Worm (Caenorhabditis elegans) whole organism, young adult: ENCODE measurements around the gene C08H9.16.
A peak's percentile ranks its signal among the peaks of the same experiment; 100 is the strongest.

Experiments used
- C17E4.6 ChIP-seq: fragments of 200-800 bp; sonication (Bioruptor generic); IDR thresholded peaks from 2 replicates; pipeline ENCODE4 v1.3.6; 2022; ENCODE audit warnings: missing genetic modification reagents, missing genetic modification characterization, missing compliant biosample characterization
- D2030.7 ChIP-seq: fragments of 200-800 bp; sonication (Bioruptor generic); IDR thresholded peaks from 2 replicates; pipeline ENCODE4 v1.3.6; 2022; ENCODE audit warnings: missing genetic modification reagents, missing genetic modification characterization, missing compliant biosample characterization
- F23B12.7 ChIP-seq: sonication (generic microtip); optimal IDR thresholded peaks from 2 replicates; lab custom pipeline; 2017; ENCODE audit warnings: missing genetic modification characterization, mild to moderate bottlenecking, missing compliant biosample characterization, antibody characterized with exemption, moderate library complexity; ENCODE audit not compliant: insufficient read depth
- F33H1.4 ChIP-seq: fragments of 200-800 bp; sonication (Bioruptor generic); IDR thresholded peaks from 2 replicates; pipeline ENCODE4 v1.3.6; 2022; ENCODE audit warnings: missing genetic modification reagents, missing genetic modification characterization, missing compliant biosample characterization
- F52B5.7 ChIP-seq: sonication (generic microtip); optimal IDR thresholded peaks from 2 replicates; lab custom pipeline; 2016; ENCODE audit warnings: mild to moderate bottlenecking, missing genetic modification characterization, missing compliant biosample characterization
- K11D2.4 ChIP-seq: fragments of 200-800 bp; sonication (Bioruptor generic); IDR thresholded peaks from 2 replicates; pipeline ENCODE4 v1.3.6; 2022; ENCODE audit warnings: missing genetic modification reagents, missing genetic modification characterization, missing compliant biosample characterization
- K12H6.12 ChIP-seq: fragments of 200-800 bp; sonication (Bioruptor generic); optimal IDR thresholded peaks from 2 replicates; lab custom pipeline; 2018; ENCODE audit warnings: mild to moderate bottlenecking, missing genetic modification characterization, missing compliant biosample characterization
- Y53F4B.3 ChIP-seq: fragments of 200-800 bp; sonication (Bioruptor generic); IDR thresholded peaks from 2 replicates; pipeline ENCODE4 v1.3.6; 2022; ENCODE audit warnings: missing genetic modification reagents, missing genetic modification characterization, missing compliant biosample characterization
- Y79H2A.3 ChIP-seq: fragments of 200-800 bp; sonication (Bioruptor generic); conservative IDR thresholded peaks from 2 replicates; pipeline ENCODE4 v1.3.6; 2022; ENCODE audit warnings: missing genetic modification reagents, missing genetic modification characterization, missing compliant biosample characterization
- Y95B8A.8 ChIP-seq: fragments of 200-800 bp; sonication (Bioruptor generic); IDR thresholded peaks from 2 replicates; pipeline ENCODE4 v1.3.6; 2022; ENCODE audit warnings: missing genetic modification reagents, missing genetic modification characterization, missing compliant biosample characterization
- ama-1 ChIP-seq, 3 experiments: fragments of 150-350 bp in 1 of 3; sonication (generic microtip) in 2 of 3; optimal IDR thresholded peaks; 2 replicates each; lab custom pipeline; 2014 to 2018; ENCODE audit warnings: missing biosample characterization in 2 of 3, missing genetic modification characterization in 2 of 3, missing genetic modification reagents in 2 of 3
- aptf-2 ChIP-seq: fragments of 200-800 bp; sonication (Bioruptor generic); conservative IDR thresholded peaks from 2 replicates; pipeline ENCODE4 v1.3.6; 2022; ENCODE audit warnings: missing genetic modification reagents, missing genetic modification characterization, missing compliant biosample characterization
- bed-2 ChIP-seq: fragments of 200-800 bp; sonication (Bioruptor generic); IDR thresholded peaks from 2 replicates; pipeline ENCODE4 v1.3.6; 2022; ENCODE audit warnings: missing genetic modification reagents, missing genetic modification characterization, missing compliant biosample characterization
- cebp-1 ChIP-seq, 2 experiments: fragments of 200-800 bp in 1 of 2; sonication (Bioruptor generic) in 1 of 2; sonication (generic microtip) in 1 of 2; IDR thresholded peaks in 1 of 2; optimal IDR thresholded peaks in 1 of 2; 2 replicates each; pipeline versions ENCODE4 v1.3.6 to Lab custom; 2017 to 2022; ENCODE audit warnings: missing compliant biosample characterization in 2 of 2, missing genetic modification characterization in 2 of 2, mild to moderate bottlenecking in 1 of 2, missing genetic modification reagents in 1 of 2, moderate library complexity in 1 of 2
- ceh-40 ChIP-seq: fragments of 200-800 bp; sonication (Bioruptor generic); IDR thresholded peaks from 2 replicates; pipeline ENCODE4 v1.3.6; 2022; ENCODE audit warnings: missing genetic modification characterization, missing compliant biosample characterization
- dox-1 ChIP-seq: fragments of 200-800 bp; sonication (Bioruptor generic); IDR thresholded peaks from 2 replicates; pipeline ENCODE4 v1.3.6; 2022; ENCODE audit warnings: missing genetic modification reagents, missing genetic modification characterization, missing compliant biosample characterization
- egl-18 ChIP-seq: fragments of 200-800 bp; sonication (Bioruptor generic); IDR thresholded peaks from 2 replicates; pipeline ENCODE4 v1.3.6; 2022; ENCODE audit warnings: missing genetic modification reagents, missing genetic modification characterization, missing compliant biosample characterization
- egl-44 ChIP-seq: fragments of 200-800 bp; sonication (Bioruptor generic); IDR thresholded peaks from 2 replicates; pipeline ENCODE4 v1.3.6; 2022; ENCODE audit warnings: missing genetic modification reagents, missing genetic modification characterization, missing compliant biosample characterization
- fkh-3 ChIP-seq: sonication (generic microtip); optimal IDR thresholded peaks from 2 replicates; lab custom pipeline; 2016; ENCODE audit warnings: mild to moderate bottlenecking, missing genetic modification characterization, missing compliant biosample characterization
- hlh-12 ChIP-seq: sonication (generic microtip); optimal IDR thresholded peaks from 2 replicates; lab custom pipeline; 2016; ENCODE audit warnings: missing genetic modification characterization, missing compliant biosample characterization
- hmg-1.2 ChIP-seq: fragments of 200-800 bp; sonication (Bioruptor generic); IDR thresholded peaks from 2 replicates; pipeline ENCODE4 v1.3.6; 2022; ENCODE audit warnings: missing genetic modification reagents, missing genetic modification characterization, missing compliant biosample characterization
- hrde-1 ChIP-seq: sonication (generic microtip); optimal IDR thresholded peaks from 2 replicates; lab custom pipeline; 2016; ENCODE audit warnings: missing genetic modification characterization, mild to moderate bottlenecking, missing compliant biosample characterization, moderate library complexity, missing genotype, missing genetic modification reagents, borderline replicate concordance
- lin-26 ChIP-seq: fragments of 200-800 bp; sonication (Bioruptor generic); IDR thresholded peaks from 2 replicates; pipeline ENCODE4 v1.3.6; 2022; ENCODE audit warnings: missing genetic modification reagents, missing genetic modification characterization, missing compliant biosample characterization
- lin-35 ChIP-seq, 3 experiments: fragments of 150-350 bp in 2 of 3; sonication (generic microtip) in 1 of 3; optimal IDR thresholded peaks; 2 replicates each; lab custom pipeline; 2014 to 2018; ENCODE audit warnings: missing biosample characterization in 3 of 3, missing genetic modification characterization in 3 of 3, missing genetic modification reagents in 3 of 3
- lin-40 ChIP-seq: sonication (generic microtip); optimal IDR thresholded peaks from 2 replicates; lab custom pipeline; 2016; ENCODE audit warnings: missing genetic modification characterization, mild to moderate bottlenecking, missing compliant biosample characterization, missing genotype, missing genetic modification reagents
- lin-54 ChIP-seq: fragments of 200-800 bp; sonication (Bioruptor generic); optimal IDR thresholded peaks from 2 replicates; lab custom pipeline; 2018; ENCODE audit warnings: mild to moderate bottlenecking, missing genetic modification characterization, missing compliant biosample characterization
- madf-8 ChIP-seq: fragments of 200-800 bp; sonication (Bioruptor generic); conservative IDR thresholded peaks from 2 replicates; pipeline ENCODE4 v1.3.6; 2022; ENCODE audit warnings: missing genetic modification reagents, missing genetic modification characterization, missing compliant biosample characterization
- mcd-1 ChIP-seq: fragments of 200-800 bp; sonication (Bioruptor generic); IDR thresholded peaks from 2 replicates; pipeline ENCODE4 v1.3.6; 2022; ENCODE audit warnings: missing genetic modification reagents, missing genetic modification characterization, missing compliant biosample characterization
- mel-28 ChIP-seq: sonication (generic microtip); optimal IDR thresholded peaks from 2 replicates; lab custom pipeline; 2016; ENCODE audit warnings: borderline replicate concordance, mild to moderate bottlenecking, missing genetic modification characterization, missing compliant biosample characterization
- mxl-1 ChIP-seq: sonication (generic microtip); optimal IDR thresholded peaks from 2 replicates; lab custom pipeline; 2016; ENCODE audit warnings: missing genetic modification characterization, missing compliant biosample characterization
- nfya-1 ChIP-seq: sonication (generic microtip); optimal IDR thresholded peaks from 2 replicates; lab custom pipeline; 2017; ENCODE audit warnings: antibody characterized with exemption, missing compliant biosample characterization, missing genetic modification characterization, borderline replicate concordance; ENCODE audit not compliant: insufficient read depth
- nfya-2 ChIP-seq: fragments of 200-800 bp; sonication (Bioruptor generic); IDR thresholded peaks from 2 replicates; pipeline ENCODE4 v1.3.6; 2022; ENCODE audit warnings: missing genetic modification reagents, missing genetic modification characterization, missing compliant biosample characterization
- nfyb-1 ChIP-seq: fragments of 200-800 bp; sonication (Bioruptor generic); IDR thresholded peaks from 2 replicates; pipeline ENCODE4 v1.3.6; 2022; ENCODE audit warnings: missing genetic modification reagents, missing genetic modification characterization, missing compliant biosample characterization
- pbrm-1 ChIP-seq: fragments of 200-800 bp; sonication (Bioruptor generic); IDR thresholded peaks from 2 replicates; pipeline ENCODE4 v1.3.6; 2022; ENCODE audit warnings: missing genetic modification reagents, missing genetic modification characterization, missing compliant biosample characterization
- pha-4 ChIP-seq: fragments of 150-350 bp; sonication (generic microtip); optimal IDR thresholded peaks from 2 replicates; lab custom pipeline; 2014; ENCODE audit warnings: missing biosample characterization, missing genetic modification reagents, missing genetic modification characterization
- xnd-1 ChIP-seq: sonication (generic microtip); optimal IDR thresholded peaks from 2 replicates; lab custom pipeline; 2016; ENCODE audit warnings: missing genotype, missing genetic modification reagents, missing genetic modification characterization, missing compliant biosample characterization
- zfh-2 ChIP-seq: fragments of 200-800 bp; sonication (Bioruptor generic); conservative IDR thresholded peaks from 2 replicates; pipeline ENCODE4 v1.3.6; 2022; ENCODE audit warnings: missing genetic modification reagents, missing genetic modification characterization, missing compliant biosample characterization
- ztf-18 ChIP-seq: sonication (generic microtip); optimal IDR thresholded peaks from 2 replicates; lab custom pipeline; 2016; ENCODE audit warnings: missing genotype, mild to moderate bottlenecking, missing genetic modification characterization, missing compliant biosample characterization
- ztf-25 ChIP-seq: fragments of 200-800 bp; sonication (Bioruptor generic); IDR thresholded peaks from 2 replicates; pipeline ENCODE4 v1.3.6; 2022; ENCODE audit warnings: missing genetic modification reagents, missing genetic modification characterization, missing compliant biosample characterization
- ztf-28 ChIP-seq: fragments of 200-800 bp; sonication (Bioruptor generic); IDR thresholded peaks from 2 replicates; pipeline ENCODE4 v1.3.6; 2022; ENCODE audit warnings: missing genetic modification reagents, missing genetic modification characterization, missing compliant biosample characterization
- ztf-6 ChIP-seq: fragments of 200-800 bp; sonication (Bioruptor generic); IDR thresholded peaks from 2 replicates; pipeline ENCODE4 v1.3.6; 2022; ENCODE audit warnings: missing genetic modification reagents, missing genetic modification characterization, missing compliant biosample characterization

The C08H9.16 gene

ce11 chrII:9920468-9920867, 27.9 kb downstream of the C08H9.16 start, which contains the start of gene pho-10:
Gene pho-10, minus strand, starts transcription at chrII:9920568.
- TF ChIP-seq K12H6.12 (no peak), fkh-3 (tag; lab: Kevin White, UChicago) (no peak), lin-40 (tag; lab: Kevin White, UChicago) (no peak), F23B12.7 (tag; lab: Kevin White, UChicago) (no peak), xnd-1 (tag; lab: Kevin White, UChicago) (no peak), ztf-28 (GFP tag; lab: Robert Waterston, UW) (no peak), cebp-1 (GFP tag; IDR thresholded peaks at IDR 0.05; lab: Robert Waterston, UW) (no peak), cebp-1 (tag; optimal IDR thresholded peaks at IDR 0.05; lab: Kevin White, UChicago) (no peak), F52B5.7 (tag; lab: Kevin White, UChicago) (no peak), pha-4 (tag; lab: Kevin White, UChicago) (no peak), nfya-2 (GFP tag; lab: Robert Waterston, UW) (no peak), nfya-1 (tag; lab: Kevin White, UChicago) (no peak), hlh-12 (tag; lab: Kevin White, UChicago) (no peak), F33H1.4 (GFP tag; lab: Robert Waterston, UW) (no peak), ztf-6 (no peak), egl-44 (no peak), lin-35 (GFP tag; optimal IDR thresholded peaks at IDR 0.05; lab: Kevin White, UChicago) (no peak), pbrm-1 (no peak)

DNA sequence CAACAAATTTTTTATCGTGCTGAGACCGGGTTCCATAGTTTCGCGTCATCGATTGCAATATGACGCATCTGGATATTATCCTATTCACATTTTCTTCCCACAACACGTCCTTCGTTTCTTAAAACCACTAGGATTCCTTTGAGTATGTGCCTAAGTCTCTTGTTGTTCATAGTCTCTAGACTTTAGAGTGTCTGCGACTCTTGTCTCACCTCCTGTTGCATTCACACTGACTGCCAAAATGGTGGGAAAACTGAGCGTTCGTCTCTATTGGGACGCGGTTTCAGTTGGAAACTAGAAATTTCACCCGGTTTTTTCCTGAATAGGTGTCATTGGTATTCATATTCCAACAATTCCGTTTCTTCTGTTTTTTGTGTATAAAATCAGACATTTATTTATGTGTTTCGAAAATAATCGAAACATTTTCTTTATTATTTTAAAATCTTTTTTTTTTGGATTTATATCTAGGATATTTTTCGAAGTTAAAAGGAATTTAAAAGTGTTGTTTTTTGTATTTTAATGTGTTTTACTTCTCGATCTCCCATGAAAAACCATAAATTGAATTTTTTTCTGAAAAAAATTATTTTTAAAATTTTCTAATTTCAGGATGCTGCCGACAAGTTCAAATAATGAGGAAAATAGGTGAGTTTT, 29.2 kb downstream of the C08H9.16 start, which contains the start of gene C05C10.2:
Gene C05C10.2, plus strand, starts transcription at position 598 of the 648 bp plus-strand sequence.
- peak; percentile 52; the same call in 1 of the 2 replicates for TF ChIP-seq hmg-1.2
- TF ChIP-seq nfya-1 (tag; lab: Kevin White, UChicago) = no peak

ce11 chrII:9928470-9928869, 35.9 kb downstream of the C08H9.16 start:
- TF ChIP-seq Y53F4B.3 (no peak), mel-28 (tag; lab: Kevin White, UChicago) (no peak), Y79H2A.3 (GFP tag; lab: Robert Waterston, UW) (no peak), ztf-18 (no peak), ceh-40 (GFP tag; lab: Robert Waterston, UW) (no peak)

DNA sequence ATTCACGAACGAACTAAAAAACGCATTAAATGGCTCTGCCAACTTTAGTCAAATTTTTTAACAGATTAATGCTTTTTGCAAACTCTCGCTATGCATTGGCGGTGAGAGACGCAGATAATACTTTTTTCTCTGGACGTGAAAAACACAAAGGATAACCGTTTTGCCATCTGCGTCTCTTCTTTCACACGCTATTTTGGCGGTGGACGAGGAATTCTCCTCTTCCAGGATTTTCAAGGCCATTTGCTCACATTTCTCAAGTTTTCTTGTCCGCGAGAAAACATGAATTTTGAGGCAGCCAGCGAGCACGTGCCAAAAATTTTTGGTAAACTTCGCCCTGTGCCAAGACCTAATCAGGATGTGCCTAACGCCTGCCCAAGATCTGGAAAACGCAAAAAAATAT, 38.4 kb downstream of the C08H9.16 start:
- TF ChIP-seq ztf-18 = no peak
- TF ChIP-seq ztf-28 (GFP tag; lab: Robert Waterston, UW) = no peak
- TF ChIP-seq C17E4.6 (GFP tag; lab: Robert Waterston, UW) = no peak
- no peak for TF ChIP-seq ztf-25 (GFP tag; lab: Robert Waterston, UW)
- TF ChIP-seq madf-8 = no peak
- TF ChIP-seq pha-4 (tag; lab: Kevin White, UChicago) = no peak
- no peak for TF ChIP-seq Y95B8A.8
- TF ChIP-seq ama-1 (optimal IDR thresholded peaks at IDR 0.05; lab: Kevin White, UChicago) = no peak
- no peak for TF ChIP-seq ama-1 (GFP tag; optimal IDR thresholded peaks at IDR 0.05; lab: Kevin White, UChicago)
- TF ChIP-seq dox-1 (GFP tag; lab: Robert Waterston, UW) = peak; percentile 42; the same call in 1 of the 2 replicates
- TF ChIP-seq K12H6.12 = peak; percentile 12
- TF ChIP-seq mcd-1 (GFP tag; lab: Robert Waterston, UW) = peak; percentile 58
- no peak for TF ChIP-seq mxl-1 (tag; lab: Kevin White, UChicago)
- TF ChIP-seq hrde-1 (tag; lab: Kevin White, UChicago) = peak; percentile 7
- no peak for TF ChIP-seq aptf-2 (GFP tag; lab: Robert Waterston, UW)
- no peak for TF ChIP-seq lin-26 (GFP tag; lab: Robert Waterston, UW)
- peak; percentile 87 for TF ChIP-seq hmg-1.2
- no peak for TF ChIP-seq nfyb-1
- peak; percentile 39 for TF ChIP-seq lin-54
- 0 out of 2 replicates have a peak, but pooled peaks have one; percentile 31 for TF ChIP-seq K11D2.4 (GFP tag; lab: Robert Waterston, UW)
- 0 out of 2 replicates have a peak, but pooled peaks have one; percentile 37 for TF ChIP-seq bed-2
- TF ChIP-seq zfh-2 = 0 out of 2 replicates have a peak, but pooled peaks have one; percentile 20
- TF ChIP-seq D2030.7 (GFP tag; lab: Robert Waterston, UW) = no peak
- no peak for TF ChIP-seq egl-18 (GFP tag; lab: Robert Waterston, UW)
